Fruit fly (Drosophila melanogaster) whole organism, embryonic: Measurements from ENCODE around the gene vsg.

ENCODE experiments used
- Adf1 ChIP-seq: fragments of 200-800 bp; sonication (Bioruptor generic); IDR thresholded peaks from 2 replicates; pipeline ENCODE4 v1.3.6; 2022; ENCODE audit warnings: missing biosample characterization, missing genetic modification characterization
- Aef1 ChIP-seq: fragments of 200-800 bp; sonication (Bioruptor generic); IDR thresholded peaks from 3 replicates; pipeline ENCODE4 v1.3.6; 2022; ENCODE audit warnings: missing biosample characterization, missing genetic modification characterization
- Atf-2 ChIP-seq: fragments of 200-800 bp; sonication (Bioruptor generic); optimal IDR thresholded peaks from 2 replicates; lab custom pipeline; 2016; ENCODE audit warnings: missing biosample characterization, missing genetic modification characterization
- Atf3 ChIP-seq: fragments of 200-800 bp; sonication (Bioruptor generic); optimal IDR thresholded peaks from 3 replicates; lab custom pipeline; 2016; ENCODE audit warnings: missing biosample characterization, missing genetic modification characterization
- Bgb ChIP-seq: fragments of 200-800 bp; sonication (Bioruptor generic); IDR thresholded peaks from 2 replicates; pipeline ENCODE4 v1.3.6; 2022; ENCODE audit warnings: missing biosample characterization, missing genetic modification characterization; ENCODE audit not compliant: partially characterized antibody
- BtbVII ChIP-seq: fragments of 200-800 bp; sonication (Bioruptor generic); optimal IDR thresholded peaks from 3 replicates; lab custom pipeline; 2017; ENCODE audit warnings: missing biosample characterization, mild to moderate bottlenecking, missing genetic modification characterization
- CG10147 ChIP-seq: fragments of 200-800 bp; sonication (Bioruptor generic); optimal IDR thresholded peaks from 2 replicates; lab custom pipeline; 2019; ENCODE audit warnings: missing biosample characterization, mild to moderate bottlenecking, missing genetic modification characterization, moderate library complexity
- CG10543 ChIP-seq: fragments of 200-800 bp; sonication (Bioruptor generic); optimal IDR thresholded peaks from 3 replicates; lab custom pipeline; 2017; ENCODE audit warnings: missing biosample characterization, mild to moderate bottlenecking, missing genetic modification characterization, moderate library complexity
- CG11695 ChIP-seq: fragments of 200-800 bp; sonication (Bioruptor generic); IDR thresholded peaks from 3 replicates; pipeline ENCODE4 v1.3.6; 2022; ENCODE audit warnings: missing biosample characterization, missing genetic modification characterization
- CG11723 ChIP-seq: fragments of 200-800 bp; sonication (Bioruptor generic); optimal IDR thresholded peaks from 2 replicates; lab custom pipeline; 2017; ENCODE audit warnings: missing biosample characterization, mild to moderate bottlenecking, missing genetic modification characterization
- CG13287 ChIP-seq: fragments of 200-800 bp; sonication (Bioruptor generic); IDR thresholded peaks from 2 replicates; pipeline ENCODE4 v1.3.6; 2022; ENCODE audit warnings: missing biosample characterization, missing genetic modification characterization; ENCODE audit not compliant: partially characterized antibody
- CG13296 ChIP-seq: fragments of 200-800 bp; sonication (Bioruptor generic); optimal IDR thresholded peaks from 3 replicates; lab custom pipeline; 2018; ENCODE audit warnings: missing biosample characterization, mild to moderate bottlenecking, missing genetic modification characterization
- CG13894 ChIP-seq: fragments of 200-800 bp; sonication (Bioruptor generic); optimal IDR thresholded peaks from 3 replicates; lab custom pipeline; 2018; ENCODE audit warnings: missing biosample characterization, mild to moderate bottlenecking, missing genetic modification characterization, moderate library complexity
- CG15514 ChIP-seq: fragments of 200-800 bp; sonication (Bioruptor generic); optimal IDR thresholded peaks from 3 replicates; lab custom pipeline; 2017; ENCODE audit warnings: missing biosample characterization, missing genetic modification characterization, mild to moderate bottlenecking, moderate library complexity, missing genetic modification reagents
- CG2199 ChIP-seq: fragments of 200-800 bp; sonication (Bioruptor generic); IDR thresholded peaks from 3 replicates; pipeline ENCODE4 v1.3.6; 2022; ENCODE audit warnings: missing biosample characterization, missing genetic modification characterization
- CG3281 ChIP-seq: fragments of 200-800 bp; sonication (Bioruptor generic); optimal IDR thresholded peaks from 3 replicates; lab custom pipeline; 2017; ENCODE audit warnings: missing biosample characterization, mild to moderate bottlenecking, missing genetic modification characterization
- CG34224 ChIP-seq: fragments of 200-800 bp; sonication (Bioruptor generic); IDR thresholded peaks from 3 replicates; pipeline ENCODE4 v1.3.6; 2022; ENCODE audit warnings: missing biosample characterization, missing genetic modification characterization; ENCODE audit not compliant: partially characterized antibody
- CG34376 ChIP-seq: fragments of 200-800 bp; sonication (Bioruptor generic); optimal IDR thresholded peaks from 2 replicates; lab custom pipeline; 2018; ENCODE audit warnings: missing biosample characterization, mild to moderate bottlenecking, missing genetic modification characterization
- CG6683 ChIP-seq: fragments of 200-800 bp; sonication (Bioruptor generic); optimal IDR thresholded peaks from 2 replicates; lab custom pipeline; 2017; ENCODE audit warnings: missing biosample characterization, mild to moderate bottlenecking, missing genetic modification characterization, missing genetic modification reagents
- CG6854 ChIP-seq: fragments of 200-800 bp; sonication (Bioruptor generic); optimal IDR thresholded peaks from 3 replicates; lab custom pipeline; 2017; ENCODE audit warnings: missing biosample characterization, mild to moderate bottlenecking, missing genetic modification characterization
- CG9215 ChIP-seq: fragments of 200-800 bp; sonication (Bioruptor generic); IDR thresholded peaks from 2 replicates; pipeline ENCODE4 v1.3.6; 2022; ENCODE audit warnings: missing biosample characterization, missing genetic modification characterization
- CTCF ChIP-seq: fragments of 200-800 bp; sonication (Bioruptor generic); optimal IDR thresholded peaks from 2 replicates; lab custom pipeline; 2017; ENCODE audit warnings: missing biosample characterization, mild to moderate bottlenecking, missing genetic modification characterization, moderate library complexity
- Deaf1 ChIP-seq: fragments of 200-800 bp; optimal IDR thresholded peaks from 3 replicates; lab custom pipeline; 2019; ENCODE audit warnings: missing biosample characterization, mild to moderate bottlenecking, missing genetic modification characterization, moderate library complexity
- Dp ChIP-seq: fragments of 200-800 bp; sonication (Bioruptor generic); optimal IDR thresholded peaks from 2 replicates; lab custom pipeline; 2018; ENCODE audit warnings: missing biosample characterization, mild to moderate bottlenecking, missing genetic modification characterization, moderate library complexity
- Fer1 ChIP-seq: fragments of 200-800 bp; sonication (Bioruptor generic); optimal IDR thresholded peaks from 2 replicates; lab custom pipeline; 2017; ENCODE audit warnings: missing biosample characterization, mild to moderate bottlenecking, missing genetic modification characterization
- Kr ChIP-seq: fragments of 200-800 bp; sonication (Bioruptor generic); optimal IDR thresholded peaks from 2 replicates; lab custom pipeline; 2017; ENCODE audit warnings: missing biosample characterization, mild to moderate bottlenecking, missing genetic modification characterization
- Med ChIP-seq: fragments of 200-800 bp; sonication (Bioruptor generic); peaks from one replicate; lab custom pipeline; 2016; ENCODE audit warnings: missing biosample characterization, missing genetic modification characterization, mild to moderate bottlenecking, inconsistent platforms, moderate library complexity
- Pdp1 ChIP-seq, 2 experiments: fragments of 200-800 bp; sonication (Bioruptor generic); optimal IDR thresholded peaks; 3 replicates each; lab custom pipeline; 2016; ENCODE audit warnings: missing biosample characterization in 2 of 2, missing genetic modification characterization in 2 of 2, mild to moderate bottlenecking in 1 of 2, moderate library complexity in 1 of 2
- Rfx ChIP-seq: fragments of 200-800 bp; sonication (Bioruptor generic); IDR thresholded peaks from 2 replicates; pipeline ENCODE4 v1.3.6; 2022; ENCODE audit warnings: missing biosample characterization, missing genetic modification characterization
- Trl ChIP-seq, 3 experiments: fragments of >200 bp in 2 of 3; fragments of 200-800 bp in 1 of 3; sonication (Bioruptor generic) in 1 of 3; optimal IDR thresholded peaks; 2 replicates in 1 of 3; 3 replicates in 2 of 3; lab custom pipeline; 2016 to 2017; ENCODE audit warnings: missing biosample characterization in 1 of 3, missing genetic modification characterization in 1 of 3
- bigmax ChIP-seq: fragments of 200-800 bp; sonication (Bioruptor generic); optimal IDR thresholded peaks from 2 replicates; lab custom pipeline; 2018; ENCODE audit warnings: missing biosample characterization, mild to moderate bottlenecking, missing genetic modification characterization
- caup ChIP-seq: fragments of 200-800 bp; sonication (Bioruptor generic); optimal IDR thresholded peaks from 3 replicates; lab custom pipeline; 2017; ENCODE audit warnings: missing biosample characterization, mild to moderate bottlenecking, missing genetic modification characterization, moderate library complexity; ENCODE audit not compliant: severe bottlenecking
- chinmo ChIP-seq: fragments of 200-800 bp; sonication (Bioruptor generic); IDR thresholded peaks from 4 replicates; pipeline ENCODE4 v1.3.6; 2022; ENCODE audit warnings: missing biosample characterization, missing genetic modification characterization; ENCODE audit not compliant: partially characterized antibody
- chn ChIP-seq: fragments of 200-800 bp; sonication (Bioruptor generic); optimal IDR thresholded peaks from 2 replicates; lab custom pipeline; 2016; ENCODE audit warnings: missing biosample characterization, missing genetic modification characterization
- cwo ChIP-seq: fragments of 200-800 bp; sonication (Bioruptor generic); optimal IDR thresholded peaks from 3 replicates; lab custom pipeline; 2017; ENCODE audit warnings: missing biosample characterization, missing genetic modification characterization, mild to moderate bottlenecking, moderate library complexity, missing genetic modification reagents
- exex ChIP-seq: fragments of 200-800 bp; sonication (Bioruptor generic); optimal IDR thresholded peaks from 4 replicates; lab custom pipeline; 2018; ENCODE audit warnings: missing biosample characterization, mild to moderate bottlenecking, missing genetic modification characterization, moderate library complexity
- ftz-f1 ChIP-seq: fragments of 200-800 bp; sonication (Bioruptor generic); optimal IDR thresholded peaks from 2 replicates; lab custom pipeline; 2016; ENCODE audit warnings: missing biosample characterization, missing genetic modification characterization
- hb ChIP-seq: fragments of 200-800 bp; sonication (Bioruptor generic); IDR thresholded peaks from 3 replicates; pipeline ENCODE4 v1.3.6; 2022; ENCODE audit warnings: missing biosample characterization, missing genetic modification characterization; ENCODE audit not compliant: partially characterized antibody
- lab ChIP-seq: fragments of 200-800 bp; sonication (Bioruptor generic); optimal IDR thresholded peaks from 3 replicates; lab custom pipeline; 2017; ENCODE audit warnings: missing biosample characterization, missing genetic modification characterization, mild to moderate bottlenecking, moderate library complexity, missing genetic modification reagents
- mirr ChIP-seq: fragments of 200-800 bp; sonication (Bioruptor generic); optimal IDR thresholded peaks from 3 replicates; lab custom pipeline; 2018; ENCODE audit warnings: missing biosample characterization, mild to moderate bottlenecking, missing genetic modification characterization
- ranshi ChIP-seq: fragments of 200-800 bp; sonication (Bioruptor generic); IDR thresholded peaks from 2 replicates; pipeline ENCODE4 v1.3.6; 2022; ENCODE audit warnings: missing biosample characterization, missing genetic modification characterization
- sens ChIP-seq: fragments of 200-800 bp; sonication (Bioruptor generic); peaks from one replicate; lab custom pipeline; 2016; ENCODE audit warnings: missing biosample characterization, missing genetic modification characterization
- shn ChIP-seq: fragments of 200-800 bp; sonication (Bioruptor generic); optimal IDR thresholded peaks from 3 replicates; lab custom pipeline; 2016; ENCODE audit warnings: missing biosample characterization, missing genetic modification characterization
- slbo ChIP-seq: fragments of 200-800 bp; sonication (Bioruptor generic); IDR thresholded peaks from 2 replicates; pipeline ENCODE4 v1.3.6; 2022; ENCODE audit warnings: missing biosample characterization, missing genetic modification characterization
- sug ChIP-seq: fragments of 200-800 bp; optimal IDR thresholded peaks from 2 replicates; lab custom pipeline; 2019; ENCODE audit warnings: missing biosample characterization, mild to moderate bottlenecking, missing genetic modification characterization, moderate library complexity
- trem ChIP-seq: fragments of 200-800 bp; optimal IDR thresholded peaks from 3 replicates; lab custom pipeline; 2019; ENCODE audit warnings: missing biosample characterization, mild to moderate bottlenecking, missing genetic modification characterization, moderate library complexity
- ttk ChIP-seq: fragments of 200-800 bp; sonication (Bioruptor generic); IDR thresholded peaks from 2 replicates; pipeline ENCODE4 v2.1.2; 2022; ENCODE audit warnings: missing biosample characterization, missing genetic modification characterization
- tup ChIP-seq: fragments of 200-800 bp; sonication (Bioruptor generic); optimal IDR thresholded peaks from 2 replicates; lab custom pipeline; 2016; ENCODE audit warnings: missing biosample characterization, mild to moderate bottlenecking, missing genetic modification characterization, moderate library complexity
- tx ChIP-seq: fragments of 200-800 bp; sonication (Bioruptor generic); optimal IDR thresholded peaks from 2 replicates; lab custom pipeline; 2016; ENCODE audit warnings: missing biosample characterization, missing genetic modification characterization

vsg gene

dm6 chr3L:9751625-9752024, 37.5 kb downstream of the vsg start (continued):
- TF ChIP-seq bigmax (GFP tag; lab: Kevin White, UChicago) (no peak), hb (no peak), CG6683 (GFP tag; lab: Kevin White, UChicago) (no peak), CTCF (GFP tag; lab: Kevin White, UChicago) (peak; percentile 91), Kr (no peak), trem (tag; lab: Kevin White, UChicago) (no peak), Aef1 (no peak), CG9215 (GFP tag; lab: Robert Waterston, UW) (peak; percentile 22; the same call in 1 of the 2 replicates), CG11723 (GFP tag; lab: Kevin White, UChicago) (no peak), Dp (GFP tag; lab: Kevin White, UChicago) (no peak), Bgb (peak; percentile 42; the same call in 1 of the 2 replicates), CG6854 (GFP tag; lab: Kevin White, UChicago) (no peak), chn (GFP tag; lab: Kevin White, UChicago) (no peak), tx (no peak), shn (no peak), slbo (GFP tag; lab: Robert Waterston, UW) (peak; percentile 36; the same call in 1 of the 2 replicates)

- TF ChIP-seq Med (GFP tag; lab: Kevin White, UChicago) (peak; percentile 81), CG11695 (peak; percentile 71), CG2199 (GFP tag; lab: Robert Waterston, UW) (no peak), CG15514 (peak; percentile 10), sug (tag; lab: Kevin White, UChicago) (peak; percentile 26), chinmo (GFP tag; lab: Robert Waterston, UW) (peak; percentile 74; the same call in 1 of the 4 replicates), tup (GFP tag; lab: Kevin White, UChicago) (no peak), CG10147 (GFP tag; lab: Kevin White, UChicago) (peak; percentile 32), CG13296 (peak; percentile 20), CG13894 (peak; percentile 77), Trl (optimal IDR thresholded peaks at IDR 0.05; lab: Kevin White, UChicago) (peak in 1 of 2 experiments; percentile 42), Trl (GFP tag; optimal IDR thresholded peaks at IDR 0.05; lab: Kevin White, UChicago) (no peak), Atf3 (GFP tag; lab: Kevin White, UChicago) (no peak), mirr (GFP tag; lab: Kevin White, UChicago) (peak; percentile 23), Rfx (peak; percentile 30; the same call in 1 of the 2 replicates), Atf-2 (no peak), ftz-f1 (peak; percentile 63), caup (GFP tag; lab: Kevin White, UChicago) (peak; percentile 21), lab (GFP tag; lab: Kevin White, UChicago) (peak; percentile 56), Deaf1 (tag; lab: Kevin White, UChicago) (peak; percentile 85), ttk (GFP tag; lab: Robert Waterston, UW) (no peak), CG34224 (no peak), CG10543 (GFP tag; lab: Kevin White, UChicago) (peak; percentile 21), CG3281 (GFP tag; lab: Kevin White, UChicago) (peak; percentile 29), ranshi (GFP tag; lab: Robert Waterston, UW) (no peak), Pdp1 (GFP tag; optimal IDR thresholded peaks at IDR 0.05; lab: Kevin White, UChicago) (peak in 1 of 2 experiments; percentile 25), exex (tag; lab: Kevin White, UChicago) (peak; percentile 84), cwo (GFP tag; lab: Kevin White, UChicago) (peak; percentile 50), Fer1 (GFP tag; lab: Kevin White, UChicago) (peak; percentile 36), sens (peak; percentile 62), CG34376 (GFP tag; lab: Kevin White, UChicago) (peak; percentile 47), CG13287 (peak; percentile 18; the same call in 1 of the 2 replicates), BtbVII (GFP tag; lab: Kevin White, UChicago) (peak; percentile 46), Adf1 (GFP tag; lab: Robert Waterston, UW) (peak; percentile 6; the same call in 1 of the 2 replicates)
Measured at dm6 chr3L:9760151-9760749, 46.1 kb downstream of the vsg start, which contains the start of gene CG42268. CG42268 (minus strand) TSS chr3L:9760395.
